Worm (Caenorhabditis elegans): ENCODE measurements around the gene nhr-121.

Gene nhr-121

ce11 chrIII:2432925-2433324 lies 21.7 kb downstream of the nhr-121 start:
- no peak for TF ChIP-seq ref-1 (GFP tag; conservative IDR thresholded peaks at IDR 0.05)
- no peak for TF ChIP-seq ztf-23 (GFP tag; IDR thresholded peaks at IDR 0.05)
- no peak for TF ChIP-seq cog-1 (tag; optimal IDR thresholded peaks at IDR 0.05)
- TF ChIP-seq ztf-29 (GFP tag; IDR thresholded peaks at IDR 0.05) = no peak
- no peak for TF ChIP-seq tab-1 (GFP tag; IDR thresholded peaks at IDR 0.05)
- no peak for TF ChIP-seq med-1 (GFP tag; optimal IDR thresholded peaks at IDR 0.05; ENCODE audit: insufficient read depth)
- TF ChIP-seq flt-1 (GFP tag; IDR thresholded peaks at IDR 0.05) = no peak

ce11 chrIII:2426122-2426521 lies 28.5 kb downstream of the nhr-121 start, which contains the start of gene W04B5.8:
Gene W04B5.8, plus strand, starts transcription at chrIII:2426316.
- TF ChIP-seq ztf-29 (GFP tag; IDR thresholded peaks at IDR 0.05) = no peak
- TF ChIP-seq T22C8.4 (GFP tag; IDR thresholded peaks at IDR 0.05) = no peak
- no peak for TF ChIP-seq cog-1 (tag; optimal IDR thresholded peaks at IDR 0.05)
- TF ChIP-seq ztf-23 (GFP tag; IDR thresholded peaks at IDR 0.05) = no peak
- no peak for TF ChIP-seq tab-1 (GFP tag; IDR thresholded peaks at IDR 0.05)
- no peak for TF ChIP-seq ref-1 (GFP tag; conservative IDR thresholded peaks at IDR 0.05)
- TF ChIP-seq flt-1 (GFP tag; IDR thresholded peaks at IDR 0.05) = no peak

ce11 chrIII:2424783-2425329 lies 29.8 kb downstream of the nhr-121 start:
- TF ChIP-seq med-1 (GFP tag; optimal IDR thresholded peaks at IDR 0.05; ENCODE audit: insufficient read depth) = no peak
- TF ChIP-seq tab-1 (GFP tag; IDR thresholded peaks at IDR 0.05) = 0 out of 2 replicates have a peak, but pooled peaks have one; percentile 43

ce11 chrIII:2423638-2424037 lies 31.0 kb downstream of the nhr-121 start:
- TF ChIP-seq cog-1 (tag; optimal IDR thresholded peaks at IDR 0.05) (no peak), T22C8.4 (GFP tag; IDR thresholded peaks at IDR 0.05) (peak; percentile 74), med-1 (GFP tag; optimal IDR thresholded peaks at IDR 0.05; ENCODE audit: insufficient read depth) (no peak)

- TF ChIP-seq ztf-23 (GFP tag; IDR thresholded peaks at IDR 0.05) = 0 out of 2 replicates have a peak, but pooled peaks have one; percentile 20
- TF ChIP-seq cog-1 (tag; optimal IDR thresholded peaks at IDR 0.05) = no peak
Observed at ce11 chrIII:2421226-2421625, 33.4 kb downstream of the nhr-121 start.

ce11 chrIII:2419504-2419903 lies 35.1 kb downstream of the nhr-121 start:
- no peak for TF ChIP-seq klf-2 (GFP tag; conservative IDR thresholded peaks at IDR 0.05)
- no peak for TF ChIP-seq ref-1 (GFP tag; conservative IDR thresholded peaks at IDR 0.05)
- TF ChIP-seq flt-1 (GFP tag; IDR thresholded peaks at IDR 0.05) = no peak
- TF ChIP-seq cog-1 (tag; optimal IDR thresholded peaks at IDR 0.05) = no peak
- peak; percentile 83 for TF ChIP-seq T22C8.4 (GFP tag; IDR thresholded peaks at IDR 0.05)
- TF ChIP-seq tab-1 (GFP tag; IDR thresholded peaks at IDR 0.05) = no peak
- TF ChIP-seq ztf-23 (GFP tag; IDR thresholded peaks at IDR 0.05) = no peak
- no peak for TF ChIP-seq med-1 (GFP tag; optimal IDR thresholded peaks at IDR 0.05; ENCODE audit: insufficient read depth)

ce11 chrIII:2418981-2419380 lies 35.6 kb downstream of the nhr-121 start:
- TF ChIP-seq T22C8.4 (GFP tag; IDR thresholded peaks at IDR 0.05) = no peak

ce11 chrIII:2418159-2418658 lies 36.4 kb downstream of the nhr-121 start, which contains the start of the genes W04B5.5 and W04B5.3:
Gene W04B5.5, minus strand, starts transcription at chrIII:2418209.
Gene W04B5.3, plus strand, starts transcription at chrIII:2418514.
- TF ChIP-seq klf-2 (GFP tag; conservative IDR thresholded peaks at IDR 0.05) = no peak

ce11 chrIII:2410925-2411450 lies 43.6 kb downstream of the nhr-121 start, which contains the start of gene mrpl-30:
Gene mrpl-30, minus strand, starts transcription at chrIII:2410975.
- 0 out of 2 replicates have a peak, but pooled peaks have one; percentile 47 for TF ChIP-seq T22C8.4 (GFP tag; IDR thresholded peaks at IDR 0.05)
- no peak for TF ChIP-seq ztf-29 (GFP tag; IDR thresholded peaks at IDR 0.05)
- no peak for TF ChIP-seq flt-1 (GFP tag; IDR thresholded peaks at IDR 0.05)
- no peak for TF ChIP-seq tab-1 (GFP tag; IDR thresholded peaks at IDR 0.05)
- TF ChIP-seq cog-1 (tag; optimal IDR thresholded peaks at IDR 0.05) = no peak
- no peak for TF ChIP-seq klf-2 (GFP tag; conservative IDR thresholded peaks at IDR 0.05)
- no peak for TF ChIP-seq med-1 (GFP tag; optimal IDR thresholded peaks at IDR 0.05; ENCODE audit: insufficient read depth)

- TF ChIP-seq T22C8.4 (GFP tag; IDR thresholded peaks at IDR 0.05) (peak; percentile 66), med-1 (GFP tag; optimal IDR thresholded peaks at IDR 0.05; ENCODE audit: insufficient read depth) (no peak)
Observed at ce11 chrIII:2401126-2402123, 53.2 kb downstream of the nhr-121 start, which contains the start of the genes cic-1 and strm-1. Gene cic-1, minus strand, starts transcription at chrIII:2401221. Gene strm-1, plus strand, starts transcription at chrIII:2402070.
